Worm (Caenorhabditis elegans): ENCODE data around the gene mab-9.

- TF ChIP-seq C08G9.2 (tag; optimal IDR thresholded peaks at IDR 0.05): no peak
- no peak for TF ChIP-seq ama-1 (optimal IDR thresholded peaks at IDR 0.05)
- TF ChIP-seq F13H6.1 (tag; optimal IDR thresholded peaks at IDR 0.05): no peak
- TF ChIP-seq pha-2 (tag; optimal IDR thresholded peaks at IDR 0.05): no peak
- no peak for TF ChIP-seq pag-3 (tag; optimal IDR thresholded peaks at IDR 0.05; ENCODE audit: borderline replicate concordance)
- no peak for TF ChIP-seq unc-86 (tag; optimal IDR thresholded peaks at IDR 0.05)
- no peak for TF ChIP-seq lin-11 (tag; optimal IDR thresholded peaks at IDR 0.05)
- no peak for TF ChIP-seq tbx-2 (tag; optimal IDR thresholded peaks at IDR 0.05)
- no peak for TF ChIP-seq ets-4 (tag; optimal IDR thresholded peaks at IDR 0.05)
- no peak for TF ChIP-seq sox-4 (tag; optimal IDR thresholded peaks at IDR 0.05)
- TF ChIP-seq ceh-48 (tag; optimal IDR thresholded peaks at IDR 0.05): no peak
- TF ChIP-seq dmd-4 (tag; optimal IDR thresholded peaks at IDR 0.05; ENCODE audit: borderline replicate concordance): no peak
- no peak for TF ChIP-seq pqm-1 (tag; optimal IDR thresholded peaks at IDR 0.05)
These were observed 6.6 kb upstream of the mab-9 start, which contains the start of gene srh-105 for ce11 chrII:509230-509629.

Data from whole organism, late embryonic.